Fruit fly (Drosophila melanogaster): ENCODE data around the gene stumps.

dm6 chr3R:14574962-14575717 lies 1.9 kb upstream of the stumps start:
- TF ChIP-seq CTCF (optimal IDR thresholded peaks at IDR 0.05) (no peak), CG8478 (optimal IDR thresholded peaks at IDR 0.05) (no peak)

Measured in S2 (cell line).